Worm (Caenorhabditis elegans): ENCODE measurements around the gene seu-1.

Gene seu-1

DNA sequence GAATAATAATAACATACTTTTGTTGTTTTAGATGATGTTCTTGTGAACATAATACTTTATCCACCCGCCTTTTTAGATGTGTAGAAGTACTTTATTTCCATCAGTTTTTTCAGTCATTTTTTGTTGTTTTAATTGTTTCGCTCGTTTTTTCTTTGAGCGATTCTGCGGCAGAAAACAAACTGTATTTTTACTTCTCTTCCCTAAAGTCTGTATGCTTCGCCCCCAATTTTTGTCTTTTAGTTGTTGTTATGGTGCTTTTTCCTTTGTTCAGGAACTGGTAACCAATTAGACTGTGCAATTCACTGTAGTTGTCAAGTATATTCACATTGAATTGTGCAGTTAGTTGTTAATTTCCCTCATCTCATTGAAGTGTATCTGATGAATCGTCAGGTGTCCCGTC is 3.7 kb upstream of the seu-1 start:
- peak; percentile 29 for TF ChIP-seq tbp1 (GFP tag; optimal IDR thresholded peaks at IDR 0.05)
- TF ChIP-seq F57C9.4 (tag; optimal IDR thresholded peaks at IDR 0.05): peak; percentile 67
- TF ChIP-seq chd-7 (tag; optimal IDR thresholded peaks at IDR 0.05): peak; percentile 46
- TF ChIP-seq tbx-9 (tag; optimal IDR thresholded peaks at IDR 0.05; ENCODE audit: borderline replicate concordance): peak; percentile 32
- TF ChIP-seq nfya-1 (tag; optimal IDR thresholded peaks at IDR 0.05; ENCODE audit: borderline replicate concordance, insufficient read depth): no peak
- no peak for TF ChIP-seq mcd-1 (GFP tag; IDR thresholded peaks at IDR 0.05)
- TF ChIP-seq lsy-27 (tag; optimal IDR thresholded peaks at IDR 0.05; ENCODE audit: borderline replicate concordance, insufficient read depth): no peak
- peak; percentile 64 for TF ChIP-seq F10E7.11 (tag; optimal IDR thresholded peaks at IDR 0.05)
- TF ChIP-seq Y95B8A.8 (GFP tag; IDR thresholded peaks at IDR 0.05): no peak
- peak; percentile 40 for TF ChIP-seq mxl-1 (tag; optimal IDR thresholded peaks at IDR 0.05)
- no peak for TF ChIP-seq mes-4 (tag; optimal IDR thresholded peaks at IDR 0.05)
- no peak for TF ChIP-seq let-526 (GFP tag; IDR thresholded peaks at IDR 0.05)
- no peak for TF ChIP-seq ztf-3 (GFP tag; optimal IDR thresholded peaks at IDR 0.05)
- TF ChIP-seq mel-28 (tag; optimal IDR thresholded peaks at IDR 0.05; ENCODE audit: borderline replicate concordance): no peak
- no peak for TF ChIP-seq lir-1 (GFP tag; conservative IDR thresholded peaks at IDR 0.05)
- TF ChIP-seq rec-8 (tag; optimal IDR thresholded peaks at IDR 0.05): peak in 1 of 2 experiments; percentile 37
- no peak for TF ChIP-seq ets-4 (GFP tag; optimal IDR thresholded peaks at IDR 0.05)
- TF ChIP-seq gei-17 (GFP tag; optimal IDR thresholded peaks at IDR 0.05): no peak
- TF ChIP-seq hlh-26 (GFP tag; conservative IDR thresholded peaks at IDR 0.05): no peak
- TF ChIP-seq cebp-2 (GFP tag; IDR thresholded peaks at IDR 0.05): 0 out of 2 replicates have a peak, but pooled peaks have one; percentile 39
- TF ChIP-seq ztf-28 (GFP tag; IDR thresholded peaks at IDR 0.05): no peak
- TF ChIP-seq B0035.1 (tag; optimal IDR thresholded peaks at IDR 0.05): no peak
- TF ChIP-seq F39B2.1 (GFP tag; IDR thresholded peaks at IDR 0.05): 0 out of 2 replicates have a peak, but pooled peaks have one; percentile 31
- TF ChIP-seq attf-5 (GFP tag; optimal IDR thresholded peaks at IDR 0.05): no peak
- no peak for TF ChIP-seq fkh-3 (tag; optimal IDR thresholded peaks at IDR 0.05)
- peak; percentile 49 for TF ChIP-seq snpc-4 (GFP tag; optimal IDR thresholded peaks at IDR 0.05)
- TF ChIP-seq snpc-4 (tag; optimal IDR thresholded peaks at IDR 0.05): peak in 2 of 4 experiments; percentile 44 to 69
- TF ChIP-seq lin-35 (GFP tag; optimal IDR thresholded peaks at IDR 0.05): no peak
- TF ChIP-seq ceh-79 (tag; optimal IDR thresholded peaks at IDR 0.05): peak; percentile 55
- peak; percentile 71 for TF ChIP-seq nhr-27 (tag; optimal IDR thresholded peaks at IDR 0.05)
- no peak for TF ChIP-seq rcor-1 (GFP tag; IDR thresholded peaks at IDR 0.05)
- peak; percentile 46 for TF ChIP-seq madf-6 (GFP tag; IDR thresholded peaks at IDR 0.05)
- TF ChIP-seq dox-1 (GFP tag; IDR thresholded peaks at IDR 0.05): no peak
- TF ChIP-seq unc-130 (GFP tag; optimal IDR thresholded peaks at IDR 0.05): peak; percentile 9
- no peak for TF ChIP-seq ztf-6 (GFP tag; IDR thresholded peaks at IDR 0.05)
- TF ChIP-seq B0261.1 (tag; optimal IDR thresholded peaks at IDR 0.05): no peak
- no peak for TF ChIP-seq cebp-1 (GFP tag; IDR thresholded peaks at IDR 0.05)
- peak; percentile 18 for TF ChIP-seq cebp-1 (tag; optimal IDR thresholded peaks at IDR 0.05)
- TF ChIP-seq C06A6.2 (GFP tag; conservative IDR thresholded peaks at IDR 0.05): no peak
- 0 out of 2 replicates have a peak, but pooled peaks have one; percentile 66 for TF ChIP-seq aptf-3 (GFP tag; IDR thresholded peaks at IDR 0.05)
- TF ChIP-seq athp-1 (tag; optimal IDR thresholded peaks at IDR 0.05): peak; percentile 39
- no peak for TF ChIP-seq F22D6.2 (tag; optimal IDR thresholded peaks at IDR 0.05)
- TF ChIP-seq ceh-100 (GFP tag; IDR thresholded peaks at IDR 0.05): no peak
- TF ChIP-seq dpff-1 (tag; optimal IDR thresholded peaks at IDR 0.05): no peak
- no peak for TF ChIP-seq repo-1 (tag; optimal IDR thresholded peaks at IDR 0.05)
- TF ChIP-seq aptf-2 (GFP tag; conservative IDR thresholded peaks at IDR 0.05): no peak
- TF ChIP-seq ztf-26 (tag; optimal IDR thresholded peaks at IDR 0.05): no peak
- TF ChIP-seq madf-10 (tag; optimal IDR thresholded peaks at IDR 0.05): no peak
- TF ChIP-seq nhr-80 (tag; optimal IDR thresholded peaks at IDR 0.05): no peak
